Worm (Caenorhabditis elegans) whole organism, L1 larva: Measurements from ENCODE around the gene ubc-23.

Experiments
- C04F5.9 ChIP-seq: sonication (generic microtip); optimal IDR thresholded peaks from 2 replicates; lab custom pipeline; 2016; ENCODE audit warnings: missing genetic modification characterization, missing compliant biosample characterization
- C16A3.4 ChIP-seq: fragments of 150-350 bp; optimal IDR thresholded peaks from 2 replicates; lab custom pipeline; 2014; ENCODE audit warnings: missing biosample characterization, missing genetic modification characterization
- C34B4.2 ChIP-seq: sonication (generic microtip); optimal IDR thresholded peaks from 2 replicates; lab custom pipeline; 2017; ENCODE audit warnings: mild to moderate bottlenecking, missing genetic modification characterization, missing compliant biosample characterization
- Y116A8C.19 ChIP-seq: sonication (generic microtip); optimal IDR thresholded peaks from 2 replicates; lab custom pipeline; 2016; ENCODE audit warnings: missing compliant biosample characterization, missing genetic modification characterization, borderline replicate concordance
- alr-1 ChIP-seq: fragments of 200-800 bp; sonication (Bioruptor generic); optimal IDR thresholded peaks from 2 replicates; lab custom pipeline; 2018; ENCODE audit warnings: borderline replicate concordance, mild to moderate bottlenecking, missing genetic modification characterization, missing compliant biosample characterization
- ama-1 ChIP-seq: fragments of 150-350 bp; optimal IDR thresholded peaks from 2 replicates; lab custom pipeline; 2014
- ceh-63 ChIP-seq: fragments of 200-800 bp; sonication (Bioruptor generic); optimal IDR thresholded peaks from 2 replicates; lab custom pipeline; 2018; ENCODE audit warnings: mild to moderate bottlenecking, missing genetic modification characterization, missing compliant biosample characterization
- dsc-1 ChIP-seq: sonication (generic microtip); optimal IDR thresholded peaks from 2 replicates; lab custom pipeline; 2016; ENCODE audit warnings: mild to moderate bottlenecking, missing genetic modification characterization, missing compliant biosample characterization
- efl-3 ChIP-seq: fragments of 200-800 bp; sonication (Bioruptor generic); optimal IDR thresholded peaks from 2 replicates; lab custom pipeline; 2018; ENCODE audit warnings: mild to moderate bottlenecking, missing genetic modification characterization, missing compliant biosample characterization
- elt-2 ChIP-seq: sonication (generic microtip); optimal IDR thresholded peaks from 2 replicates; lab custom pipeline; 2016; ENCODE audit warnings: missing genetic modification characterization, mild to moderate bottlenecking, inconsistent platforms, missing compliant biosample characterization, missing genetic modification reagents
- elt-3 ChIP-seq, 6 experiments: fragments of 150-350 bp in 1 of 6; sonication (generic microtip); optimal IDR thresholded peaks; 2 replicates each; lab custom pipeline; 2017 to 2018; ENCODE audit warnings: missing biosample characterization in 6 of 6, missing genetic modification characterization in 6 of 6, inconsistent platforms in 1 of 6
- fkh-4 ChIP-seq: sonication (generic microtip); optimal IDR thresholded peaks from 2 replicates; lab custom pipeline; 2016; ENCODE audit warnings: missing compliant biosample characterization, missing genetic modification characterization, borderline replicate concordance
- fos-1 ChIP-seq: fragments of 150-350 bp; optimal IDR thresholded peaks from 2 replicates; lab custom pipeline; 2014; ENCODE audit warnings: missing biosample characterization, missing genetic modification characterization
- grh-1 ChIP-seq: fragments of 200-800 bp; sonication (Bioruptor generic); IDR thresholded peaks from 2 replicates; pipeline ENCODE4 v1.3.6; 2022; ENCODE audit warnings: missing genetic modification reagents, missing genetic modification characterization, missing compliant biosample characterization
- hlh-17 ChIP-seq: fragments of 200-800 bp; sonication (Bioruptor generic); optimal IDR thresholded peaks from 2 replicates; lab custom pipeline; 2018; ENCODE audit warnings: missing genetic modification characterization, mild to moderate bottlenecking, missing compliant biosample characterization, moderate library complexity, borderline replicate concordance
- hpl-2 ChIP-seq: fragments of 150-350 bp; optimal IDR thresholded peaks from 2 replicates; lab custom pipeline; 2014; ENCODE audit warnings: missing biosample characterization, missing genetic modification reagents, missing genetic modification characterization
- irx-1 ChIP-seq: sonication (generic microtip); optimal IDR thresholded peaks from 2 replicates; lab custom pipeline; 2016; ENCODE audit warnings: missing genetic modification characterization, missing compliant biosample characterization
- isw-1 ChIP-seq: fragments of 200-800 bp; sonication (Bioruptor generic); IDR thresholded peaks from 2 replicates; pipeline ENCODE4 v1.3.6; 2022; ENCODE audit warnings: missing genetic modification characterization, missing compliant biosample characterization
- jun-1 ChIP-seq: fragments of 150-350 bp; optimal IDR thresholded peaks from 2 replicates; lab custom pipeline; 2014; ENCODE audit warnings: missing biosample characterization, missing genetic modification reagents, missing genetic modification characterization
- mab-9 ChIP-seq: fragments of 200-800 bp; sonication (Bioruptor generic); IDR thresholded peaks from 2 replicates; pipeline ENCODE4 v1.3.6; 2022; ENCODE audit warnings: missing genetic modification reagents, missing genetic modification characterization, missing compliant biosample characterization
- mep-1 ChIP-seq: fragments of 150-350 bp; optimal IDR thresholded peaks from 2 replicates; lab custom pipeline; 2014; ENCODE audit warnings: missing biosample characterization, missing genetic modification characterization
- nhr-20 ChIP-seq: sonication (generic microtip); optimal IDR thresholded peaks from 2 replicates; lab custom pipeline; 2016; ENCODE audit warnings: mild to moderate bottlenecking, missing genetic modification characterization, missing compliant biosample characterization
- nhr-237 ChIP-seq: fragments of 150-350 bp; optimal IDR thresholded peaks from 2 replicates; lab custom pipeline; 2014; ENCODE audit warnings: missing biosample characterization, missing genetic modification characterization
- nhr-71 ChIP-seq: sonication (generic microtip); optimal IDR thresholded peaks from 2 replicates; lab custom pipeline; 2016; ENCODE audit warnings: mild to moderate bottlenecking, missing genetic modification characterization, moderate library complexity, missing compliant biosample characterization
- nhr-76 ChIP-seq: sonication (generic microtip); optimal IDR thresholded peaks from 2 replicates; lab custom pipeline; 2017; ENCODE audit warnings: missing biosample characterization, missing genetic modification characterization
- nhr-77 ChIP-seq: fragments of 150-350 bp; optimal IDR thresholded peaks from 2 replicates; lab custom pipeline; 2014; ENCODE audit warnings: missing biosample characterization, missing genetic modification characterization
- nhr-85 ChIP-seq: sonication (generic microtip); peaks from one replicate; lab custom pipeline; 2016; ENCODE audit warnings: missing genetic modification characterization, inconsistent platforms, missing compliant biosample characterization
- nhr-90 ChIP-seq: sonication (generic microtip); optimal IDR thresholded peaks from 2 replicates; lab custom pipeline; 2016; ENCODE audit warnings: mild to moderate bottlenecking, missing genetic modification characterization, missing compliant biosample characterization; ENCODE audit not compliant: poor library complexity
- pag-3 ChIP-seq: sonication (generic microtip); optimal IDR thresholded peaks from 2 replicates; lab custom pipeline; 2017; ENCODE audit warnings: missing genetic modification characterization, mild to moderate bottlenecking, missing compliant biosample characterization, antibody characterized with exemption, borderline replicate concordance; ENCODE audit not compliant: insufficient read depth
- pqm-1 ChIP-seq: sonication (generic microtip); optimal IDR thresholded peaks from 3 replicates; lab custom pipeline; 2017; ENCODE audit warnings: missing biosample characterization, missing genetic modification characterization
- rnt-1 ChIP-seq: sonication (generic microtip); optimal IDR thresholded peaks from 2 replicates; lab custom pipeline; 2016; ENCODE audit warnings: mild to moderate bottlenecking, missing genetic modification characterization, moderate library complexity, missing compliant biosample characterization
- skn-1 ChIP-seq: fragments of 150-350 bp; optimal IDR thresholded peaks from 2 replicates; lab custom pipeline; 2014; ENCODE audit warnings: missing biosample characterization, missing genetic modification characterization
- snu-23 ChIP-seq: sonication (generic microtip); optimal IDR thresholded peaks from 2 replicates; lab custom pipeline; 2016; ENCODE audit warnings: missing genetic modification characterization, missing compliant biosample characterization
- sox-4 ChIP-seq: sonication (generic microtip); optimal IDR thresholded peaks from 2 replicates; lab custom pipeline; 2016; ENCODE audit warnings: missing genetic modification characterization, missing compliant biosample characterization
- sptf-1 ChIP-seq: fragments of 150-350 bp; optimal IDR thresholded peaks from 2 replicates; lab custom pipeline; 2014; ENCODE audit warnings: missing biosample characterization, missing genetic modification characterization
- swsn-7 ChIP-seq: sonication (generic microtip); optimal IDR thresholded peaks from 2 replicates; lab custom pipeline; 2016; ENCODE audit warnings: missing genetic modification characterization, missing compliant biosample characterization
- tbx-2 ChIP-seq: sonication (generic microtip); optimal IDR thresholded peaks from 2 replicates; lab custom pipeline; 2016; ENCODE audit warnings: missing genetic modification characterization, missing compliant biosample characterization
- tlp-1 ChIP-seq: fragments of 150-350 bp; optimal IDR thresholded peaks from 2 replicates; lab custom pipeline; 2014; ENCODE audit warnings: missing biosample characterization, missing genetic modification characterization
- unc-130 ChIP-seq: fragments of 150-350 bp; optimal IDR thresholded peaks from 2 replicates; lab custom pipeline; 2017; ENCODE audit warnings: missing biosample characterization, missing genetic modification characterization, inconsistent platforms
- unc-30 ChIP-seq: sonication (generic microtip); optimal IDR thresholded peaks from 2 replicates; lab custom pipeline; 2017; ENCODE audit warnings: missing biosample characterization, missing genetic modification characterization
- unc-86 ChIP-seq: sonication (generic microtip); optimal IDR thresholded peaks from 2 replicates; lab custom pipeline; 2016; ENCODE audit warnings: missing genetic modification characterization, missing compliant biosample characterization
- unc-98 ChIP-seq: fragments of 200-800 bp; sonication (Bioruptor generic); IDR thresholded peaks from 2 replicates; pipeline ENCODE4 v1.3.6; 2022; ENCODE audit warnings: missing genetic modification characterization, missing compliant biosample characterization
- vab-15 ChIP-seq: sonication (generic microtip); optimal IDR thresholded peaks from 2 replicates; lab custom pipeline; 2017; ENCODE audit warnings: missing genotype, mild to moderate bottlenecking, missing genetic modification characterization, missing compliant biosample characterization
- xbp-1 ChIP-seq: sonication (generic microtip); optimal IDR thresholded peaks from 2 replicates; lab custom pipeline; 2016; ENCODE audit warnings: missing genetic modification characterization, missing compliant biosample characterization
- zip-4 ChIP-seq: fragments of 200-800 bp; sonication (Bioruptor generic); optimal IDR thresholded peaks from 2 replicates; lab custom pipeline; 2018; ENCODE audit warnings: mild to moderate bottlenecking, missing genetic modification characterization, moderate library complexity, missing compliant biosample characterization
- ztf-4 ChIP-seq: fragments of 150-350 bp; optimal IDR thresholded peaks from 2 replicates; lab custom pipeline; 2014; ENCODE audit warnings: missing biosample characterization, missing genetic modification characterization

ubc-23 gene

DNA sequence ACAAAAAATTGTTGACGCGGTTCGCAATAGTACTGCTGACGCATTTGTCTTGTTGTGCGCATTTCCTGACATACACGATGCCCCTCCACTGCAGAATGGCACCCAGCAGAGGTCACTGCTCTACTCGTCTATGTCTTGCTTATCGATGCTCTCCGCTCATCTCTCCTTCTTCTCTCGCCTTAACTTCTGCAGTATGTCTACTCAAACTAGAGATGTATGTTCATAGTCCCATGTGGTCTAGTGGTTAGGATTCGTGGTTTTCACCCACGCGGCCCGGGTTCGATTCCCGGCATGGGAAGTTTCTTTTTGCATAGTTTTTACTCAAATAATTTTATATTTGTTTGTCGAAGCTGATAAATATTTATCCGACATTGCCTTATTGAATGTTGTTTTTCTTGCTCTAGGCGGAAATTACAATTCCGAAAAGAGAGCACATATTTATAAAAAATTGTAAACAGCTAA lies 8.2 kb upstream of the ubc-23 start, which contains the start of gene C28G1.2 (continued):
- TF ChIP-seq vab-15 (tag; lab: Kevin White, UChicago) (peak; percentile 7), nhr-76 (tag; lab: Kevin White, UChicago) (peak; percentile 87), sptf-1 (tag; lab: Kevin White, UChicago) (no peak), nhr-90 (peak; percentile 95), rnt-1 (peak; percentile 90), nhr-77 (tag; lab: Kevin White, UChicago) (peak; percentile 86), tlp-1 (no peak), ama-1 (lab: Kevin White, UChicago) (peak; percentile 32), unc-30 (tag; lab: Kevin White, UChicago) (no peak), C16A3.4 (tag; lab: Kevin White, UChicago) (peak; percentile 89), sox-4 (tag; lab: Kevin White, UChicago) (peak; percentile 92), dsc-1 (tag; lab: Kevin White, UChicago) (peak; percentile 96), unc-86 (peak; percentile 93), elt-2 (tag; lab: Kevin White, UChicago) (peak; percentile 44), efl-3 (GFP tag; lab: Kevin White, UChicago) (peak; percentile 80), ztf-4 (tag; lab: Kevin White, UChicago) (peak; percentile 87), skn-1 (tag; lab: Kevin White, UChicago) (peak; percentile 80), zip-4 (peak; percentile 78), unc-98 (GFP tag; lab: Robert Waterston, UW) (peak; percentile 65; the same call in 1 of the 2 replicates), fos-1 (tag; lab: Kevin White, UChicago) (peak; percentile 76), mab-9 (GFP tag; lab: Robert Waterston, UW) (peak; percentile 87), nhr-85 (peak; percentile 96), nhr-71 (tag; lab: Kevin White, UChicago) (peak; percentile 96), elt-3 (tag; optimal IDR thresholded peaks at IDR 0.05; lab: Kevin White, UChicago) (peak in 2 of 6 experiments; percentile 34 to 81), irx-1 (peak; percentile 93), mep-1 (tag; lab: Kevin White, UChicago) (peak; percentile 89), pag-3 (tag; lab: Kevin White, UChicago) (peak; percentile 73), xbp-1 (peak; percentile 95), tbx-2 (peak; percentile 93), C04F5.9 (tag; lab: Kevin White, UChicago) (peak; percentile 69), hlh-17 (no peak), snu-23 (GFP tag; lab: Kevin White, UChicago) (peak; percentile 98), jun-1 (tag; lab: Kevin White, UChicago) (peak; percentile 80), nhr-237 (tag; lab: Kevin White, UChicago) (peak; percentile 84), fkh-4 (tag; lab: Kevin White, UChicago) (peak; percentile 62), swsn-7 (tag; lab: Kevin White, UChicago) (peak; percentile 96), unc-130 (tag; lab: Kevin White, UChicago) (peak; percentile 58), Y116A8C.19 (no peak), alr-1 (tag; lab: Kevin White, UChicago) (no peak), grh-1 (peak; percentile 89), ceh-63 (GFP tag; lab: Kevin White, UChicago) (peak; percentile 61), isw-1 (GFP tag; lab: Robert Waterston, UW) (peak; percentile 83), pqm-1 (no peak)

- no peak for TF ChIP-seq C34B4.2 (tag; lab: Kevin White, UChicago)
- TF ChIP-seq nhr-77 (tag; lab: Kevin White, UChicago), result no peak
- TF ChIP-seq hpl-2 (GFP tag; lab: Kevin White, UChicago), result no peak
- TF ChIP-seq nhr-20 (tag; lab: Kevin White, UChicago), result no peak
Measured at ce11 chrX:8838176-8838575, 5.9 kb upstream of the ubc-23 start.
